Worm (Caenorhabditis elegans) whole organism, L3 larva: ENCODE results near the gene R12G8.1.

Experiments used
- R02D3.7 ChIP-seq: fragments of 150-350 bp; optimal IDR thresholded peaks from 2 replicates; lab custom pipeline; 2014; ENCODE audit warnings: missing biosample characterization, missing genetic modification characterization
- ZK546.5 ChIP-seq: sonication (generic microtip); optimal IDR thresholded peaks from 2 replicates; lab custom pipeline; 2017; ENCODE audit warnings: missing biosample characterization, missing genetic modification characterization
- aly-2 ChIP-seq: fragments of 150-350 bp; optimal IDR thresholded peaks from 2 replicates; lab custom pipeline; 2014; ENCODE audit warnings: missing biosample characterization, missing genetic modification characterization
- ama-1 ChIP-seq: fragments of 150-350 bp; optimal IDR thresholded peaks from 2 replicates; lab custom pipeline; 2018
- ceh-16 ChIP-seq: sonication (generic microtip); optimal IDR thresholded peaks from 2 replicates; lab custom pipeline; 2017; ENCODE audit warnings: missing biosample characterization, missing genetic modification characterization
- ceh-82 ChIP-seq: fragments of 150-350 bp; optimal IDR thresholded peaks from 2 replicates; lab custom pipeline; 2014; ENCODE audit warnings: missing biosample characterization, missing genetic modification characterization
- ceh-9 ChIP-seq: sonication (generic microtip); optimal IDR thresholded peaks from 2 replicates; lab custom pipeline; 2018; ENCODE audit warnings: missing biosample characterization, missing genetic modification characterization
- daf-12 ChIP-seq: fragments of 150-350 bp; optimal IDR thresholded peaks from 2 replicates; lab custom pipeline; 2014; ENCODE audit warnings: missing biosample characterization, missing genetic modification reagents, missing genetic modification characterization
- egl-5 ChIP-seq: fragments of 150-350 bp; optimal IDR thresholded peaks from 2 replicates; lab custom pipeline; 2017; ENCODE audit warnings: missing biosample characterization, missing genetic modification reagents, missing genetic modification characterization, inconsistent platforms
- elt-1 ChIP-seq: fragments of 150-350 bp; optimal IDR thresholded peaks from 2 replicates; lab custom pipeline; 2014; ENCODE audit warnings: missing biosample characterization, missing genetic modification characterization
- elt-2 ChIP-seq: sonication (generic microtip); optimal IDR thresholded peaks from 2 replicates; lab custom pipeline; 2016; ENCODE audit warnings: missing genetic modification reagents, mild to moderate bottlenecking, missing genetic modification characterization, missing compliant biosample characterization
- eor-1 ChIP-seq, 2 experiments: fragments of 150-350 bp; optimal IDR thresholded peaks; 2 replicates each; lab custom pipeline; 2014 to 2018; ENCODE audit warnings: missing biosample characterization in 2 of 2, missing genetic modification characterization in 2 of 2
- fkh-2 ChIP-seq: fragments of 150-350 bp; optimal IDR thresholded peaks from 2 replicates; lab custom pipeline; 2014; ENCODE audit warnings: missing biosample characterization, missing genetic modification reagents, missing genetic modification characterization
- fos-1 ChIP-seq: fragments of 150-350 bp; optimal IDR thresholded peaks from 2 replicates; lab custom pipeline; 2014; ENCODE audit warnings: missing biosample characterization, missing genetic modification characterization
- hmg-11 ChIP-seq: sonication (generic microtip); optimal IDR thresholded peaks from 2 replicates; lab custom pipeline; 2016; ENCODE audit warnings: missing genetic modification characterization, missing compliant biosample characterization
- jun-1 ChIP-seq: fragments of 150-350 bp; optimal IDR thresholded peaks from 2 replicates; lab custom pipeline; 2014; ENCODE audit warnings: missing biosample characterization, missing genetic modification reagents, missing genetic modification characterization
- lin-15B ChIP-seq: fragments of 150-350 bp; optimal IDR thresholded peaks from 2 replicates; lab custom pipeline; 2014; ENCODE audit warnings: missing biosample characterization, missing genetic modification characterization
- lin-39 ChIP-seq: fragments of 150-350 bp; optimal IDR thresholded peaks from 2 replicates; lab custom pipeline; 2018; ENCODE audit warnings: missing biosample characterization, missing genetic modification reagents, missing genetic modification characterization
- lsy-12 ChIP-seq: sonication (generic microtip); optimal IDR thresholded peaks from 2 replicates; lab custom pipeline; 2016; ENCODE audit warnings: mild to moderate bottlenecking, missing genetic modification characterization, missing compliant biosample characterization
- mdl-1 ChIP-seq: fragments of 150-350 bp; optimal IDR thresholded peaks from 2 replicates; lab custom pipeline; 2014; ENCODE audit warnings: missing biosample characterization, missing genetic modification characterization
- mml-1 ChIP-seq: fragments of 150-350 bp; sonication (generic microtip); optimal IDR thresholded peaks from 3 replicates; lab custom pipeline; 2014; ENCODE audit warnings: missing biosample characterization, missing genetic modification characterization
- nfya-1 ChIP-seq: sonication (generic microtip); optimal IDR thresholded peaks from 2 replicates; lab custom pipeline; 2017; ENCODE audit warnings: missing genetic modification characterization, mild to moderate bottlenecking, missing compliant biosample characterization, antibody characterized with exemption, moderate library complexity; ENCODE audit not compliant: insufficient read depth
- nhr-11 ChIP-seq: fragments of 150-350 bp; optimal IDR thresholded peaks from 2 replicates; lab custom pipeline; 2014; ENCODE audit warnings: missing biosample characterization, missing genetic modification characterization
- nhr-12 ChIP-seq: fragments of 150-350 bp; optimal IDR thresholded peaks from 2 replicates; lab custom pipeline; 2014; ENCODE audit warnings: missing biosample characterization, missing genetic modification characterization
- nhr-23 ChIP-seq: fragments of 150-350 bp; optimal IDR thresholded peaks from 2 replicates; lab custom pipeline; 2014; ENCODE audit warnings: missing biosample characterization, missing genetic modification reagents, missing genetic modification characterization
- nhr-237 ChIP-seq: fragments of 150-350 bp; optimal IDR thresholded peaks from 2 replicates; lab custom pipeline; 2014; ENCODE audit warnings: missing biosample characterization, missing genetic modification characterization
- nhr-25 ChIP-seq: sonication (generic microtip); optimal IDR thresholded peaks from 2 replicates; lab custom pipeline; 2017; ENCODE audit warnings: missing biosample characterization, missing genetic modification characterization
- nhr-43 ChIP-seq: sonication (generic microtip); optimal IDR thresholded peaks from 2 replicates; lab custom pipeline; 2016; ENCODE audit warnings: mild to moderate bottlenecking, missing genetic modification characterization, missing compliant biosample characterization; ENCODE audit not compliant: poor library complexity, severe bottlenecking
- nhr-67 ChIP-seq: fragments of 150-350 bp; optimal IDR thresholded peaks from 2 replicates; lab custom pipeline; 2014; ENCODE audit warnings: missing biosample characterization, missing genetic modification characterization
- nhr-76 ChIP-seq: fragments of 150-350 bp; sonication (generic microtip); optimal IDR thresholded peaks from 5 replicates; lab custom pipeline; 2014; ENCODE audit warnings: missing biosample characterization, missing genetic modification characterization
- pha-4 ChIP-seq: fragments of 150-350 bp; optimal IDR thresholded peaks from 2 replicates; lab custom pipeline; 2014; ENCODE audit warnings: missing biosample characterization, missing genetic modification reagents, missing genetic modification characterization
- pqm-1 ChIP-seq: fragments of 150-350 bp; optimal IDR thresholded peaks from 2 replicates; lab custom pipeline; 2017; ENCODE audit warnings: missing biosample characterization, missing genetic modification characterization, inconsistent platforms
- sea-2 ChIP-seq: fragments of 150-350 bp; sonication (generic microtip); optimal IDR thresholded peaks from 4 replicates; lab custom pipeline; 2014; ENCODE audit warnings: missing biosample characterization, missing genetic modification reagents, missing genetic modification characterization
- skn-1 ChIP-seq: fragments of 150-350 bp; optimal IDR thresholded peaks from 2 replicates; lab custom pipeline; 2014; ENCODE audit warnings: missing biosample characterization, missing genetic modification characterization
- snpc-4 ChIP-seq: fragments of 150-350 bp; optimal IDR thresholded peaks from 2 replicates; lab custom pipeline; 2014; ENCODE audit warnings: missing biosample characterization, missing genetic modification characterization
- zag-1 ChIP-seq: fragments of 150-350 bp; optimal IDR thresholded peaks from 2 replicates; lab custom pipeline; 2014; ENCODE audit warnings: missing biosample characterization, missing genetic modification characterization
- ztf-11 ChIP-seq: fragments of 150-350 bp; optimal IDR thresholded peaks from 2 replicates; lab custom pipeline; 2014; ENCODE audit warnings: missing biosample characterization, missing genetic modification characterization
- ztf-4 ChIP-seq: fragments of 150-350 bp; optimal IDR thresholded peaks from 2 replicates; lab custom pipeline; 2014; ENCODE audit warnings: missing biosample characterization, missing genetic modification characterization

The R12G8.1 gene

DNA sequence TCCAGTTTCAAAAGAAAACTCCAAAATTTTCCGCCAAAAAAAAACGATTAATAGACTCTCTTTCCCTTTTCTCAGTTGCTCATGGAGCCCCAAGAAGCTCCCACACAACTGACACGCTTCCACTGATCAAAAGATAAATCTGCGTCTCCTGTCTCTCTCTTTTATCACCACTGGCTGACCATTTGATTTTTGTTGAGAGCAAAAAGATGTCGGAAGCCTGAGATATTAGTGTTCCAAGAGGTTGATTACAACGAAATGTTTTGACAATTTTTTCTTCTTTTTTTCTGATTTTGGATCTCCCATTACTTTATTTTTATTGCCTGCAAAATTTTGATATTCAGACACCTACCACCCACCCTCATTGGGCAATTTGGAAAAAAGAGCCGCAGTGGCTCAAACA is 16.5 kb downstream of the R12G8.1 start, which contains the start of gene twk-42:
Gene twk-42 (minus strand): TSS at position 101 of the 400 bp plus-strand sequence.
- TF ChIP-seq skn-1 (tag; lab: Kevin White, UChicago) (no peak), eor-1 (tag; optimal IDR thresholded peaks at IDR 0.05; lab: Kevin White, UChicago) (no peak), pqm-1 (tag; lab: Kevin White, UChicago) (no peak)
- TF ChIP-seq, all 47 proteins: peak for 0

DNA sequence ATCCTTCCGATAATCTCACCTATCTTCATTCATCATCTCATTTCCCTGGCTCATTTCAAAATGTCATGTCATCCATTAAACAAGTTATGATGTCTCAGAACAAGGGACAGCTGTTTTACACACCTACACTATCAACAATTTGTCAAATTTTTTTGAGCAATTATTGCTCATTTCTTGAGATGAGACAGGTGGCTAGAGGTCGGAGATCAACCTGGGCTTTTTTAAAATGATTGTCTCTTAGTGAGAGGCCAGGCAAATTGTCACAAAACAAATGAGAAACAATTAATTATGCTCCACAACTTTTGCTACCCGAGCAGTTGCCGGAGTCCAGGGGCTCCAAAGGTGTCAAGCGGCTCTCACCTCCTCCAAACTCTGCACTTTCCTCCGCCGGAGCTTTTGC is 20.3 kb downstream of the R12G8.1 start:
- TF ChIP-seq ztf-11 (tag; lab: Kevin White, UChicago) (no peak), sea-2 (GFP tag; lab: Kevin White, UChicago) (no peak), lin-39 (tag; lab: Kevin White, UChicago) (peak; percentile 51), daf-12 (no peak), eor-1 (tag; optimal IDR thresholded peaks at IDR 0.05; lab: Kevin White, UChicago) (no peak), elt-2 (tag; lab: Kevin White, UChicago) (no peak), egl-5 (tag; lab: Kevin White, UChicago) (peak; percentile 57), nhr-23 (tag; lab: Kevin White, UChicago) (no peak), nhr-11 (tag; lab: Kevin White, UChicago) (peak; percentile 58), nhr-237 (tag; lab: Kevin White, UChicago) (no peak), skn-1 (tag; lab: Kevin White, UChicago) (no peak), pha-4 (tag; lab: Kevin White, UChicago) (no peak), fkh-2 (tag; lab: Kevin White, UChicago) (no peak)
- TF ChIP-seq, all 47 proteins: peak for 3

DNA sequence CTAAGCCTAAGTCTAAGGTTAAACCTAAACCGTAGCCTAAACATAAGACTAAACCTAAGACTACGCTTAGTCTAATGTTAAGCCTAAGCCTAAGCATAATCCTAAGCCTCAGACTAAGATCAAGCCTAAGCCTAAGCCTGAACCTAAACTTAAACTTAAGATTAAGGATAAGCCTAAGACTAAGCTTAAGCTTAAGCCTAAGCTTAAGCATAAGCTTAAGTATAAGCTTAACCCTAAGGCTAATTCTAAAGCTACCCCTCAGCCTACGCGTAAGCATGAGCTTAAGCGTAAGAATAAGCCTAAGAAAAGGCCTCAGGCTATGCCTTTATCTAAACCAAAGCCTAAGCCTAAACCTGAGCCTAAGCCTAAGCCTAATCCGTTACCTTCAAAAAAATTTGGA is 20.7 kb downstream of the R12G8.1 start:
- no peak for TF ChIP-seq aly-2 (tag; lab: Kevin White, UChicago)
- no peak for TF ChIP-seq ceh-9 (tag; lab: Kevin White, UChicago)
- TF ChIP-seq elt-2 (tag; lab: Kevin White, UChicago), result no peak
- no peak for TF ChIP-seq R02D3.7 (tag; lab: Kevin White, UChicago)

ce11 chrV:17724704-17725103 is 24.3 kb downstream of the R12G8.1 start, which contains the start of gene fat-5:
Gene fat-5, plus strand, starts transcription at chrV:17725004.
- TF ChIP-seq snpc-4 (tag; lab: Kevin White, UChicago), result no peak
- TF ChIP-seq nhr-76 (tag; lab: Kevin White, UChicago), result no peak
- no peak for TF ChIP-seq nhr-237 (tag; lab: Kevin White, UChicago)
- no peak for TF ChIP-seq elt-2 (tag; lab: Kevin White, UChicago)
- TF ChIP-seq mdl-1 (tag; lab: Kevin White, UChicago), result no peak
- TF ChIP-seq fkh-2 (tag; lab: Kevin White, UChicago), result no peak
- TF ChIP-seq zag-1 (tag; lab: Kevin White, UChicago), result no peak
- TF ChIP-seq fos-1 (tag; lab: Kevin White, UChicago), result no peak
- TF ChIP-seq sea-2 (GFP tag; lab: Kevin White, UChicago), result no peak
- TF ChIP-seq ZK546.5, result no peak
- no peak for TF ChIP-seq hmg-11 (tag; lab: Kevin White, UChicago)
- no peak for TF ChIP-seq pha-4 (tag; lab: Kevin White, UChicago)
- TF ChIP-seq elt-1 (tag; lab: Kevin White, UChicago), result no peak
- TF ChIP-seq nhr-11 (tag; lab: Kevin White, UChicago), result no peak
- no peak for TF ChIP-seq nfya-1 (tag; lab: Kevin White, UChicago)
- no peak for TF ChIP-seq R02D3.7 (tag; lab: Kevin White, UChicago)
- no peak for TF ChIP-seq ceh-82
- TF ChIP-seq, all 47 proteins: peak for 0

ce11 chrV:17723142-17723781 is 25.8 kb downstream of the R12G8.1 start:
- TF ChIP-seq mml-1 (no peak), lin-39 (tag; lab: Kevin White, UChicago) (no peak), nhr-237 (tag; lab: Kevin White, UChicago) (no peak), daf-12 (no peak), skn-1 (tag; lab: Kevin White, UChicago) (no peak), pha-4 (tag; lab: Kevin White, UChicago) (peak; percentile 20), lin-15B (tag; lab: Kevin White, UChicago) (no peak), elt-2 (tag; lab: Kevin White, UChicago) (peak; percentile 52), nhr-23 (tag; lab: Kevin White, UChicago) (peak; percentile 8), nhr-12 (no peak), nhr-67 (tag; lab: Kevin White, UChicago) (no peak), ceh-16 (tag; lab: Kevin White, UChicago) (no peak), eor-1 (tag; optimal IDR thresholded peaks at IDR 0.05; lab: Kevin White, UChicago) (no peak), jun-1 (tag; lab: Kevin White, UChicago) (no peak), nhr-43 (tag; lab: Kevin White, UChicago) (no peak), ztf-4 (no peak), pqm-1 (tag; lab: Kevin White, UChicago) (peak; percentile 58), ama-1 (lab: Kevin White, UChicago) (no peak), egl-5 (tag; lab: Kevin White, UChicago) (no peak), lsy-12 (tag; lab: Kevin White, UChicago) (no peak), nhr-25 (tag; lab: Kevin White, UChicago) (no peak), R02D3.7 (tag; lab: Kevin White, UChicago) (no peak)
